Worm (Caenorhabditis elegans): Measurements from ENCODE around the gene K10C2.2.

K10C2.2 gene

DNA sequence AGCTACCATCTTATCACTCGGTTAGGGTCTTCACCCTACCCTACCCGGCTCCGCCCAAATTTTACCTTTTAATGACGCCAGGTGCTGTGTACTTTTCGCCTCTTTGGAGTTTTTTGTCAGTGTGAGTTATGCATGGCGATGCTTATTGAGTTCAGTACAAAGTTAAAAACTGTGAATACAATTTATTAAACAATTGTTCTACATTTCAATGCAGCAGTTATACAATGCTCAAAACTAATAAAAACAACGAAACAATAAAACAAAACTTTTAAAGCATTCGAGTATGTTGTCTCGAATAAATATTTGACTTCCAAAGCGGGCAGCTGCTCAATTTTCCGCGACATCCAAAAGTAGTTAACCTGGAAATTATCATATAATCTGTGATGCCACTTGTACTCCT is 3.1 kb downstream of the K10C2.2 start, which contains the start of gene ctsa-2:
Gene ctsa-2 (minus strand): TSS at position 101 of the 400 bp plus-strand sequence.
- no peak for TF ChIP-seq dpff-1 (tag; optimal IDR thresholded peaks at IDR 0.05)
- TF ChIP-seq lin-35 (GFP tag; optimal IDR thresholded peaks at IDR 0.05), result no peak
- no peak for TF ChIP-seq snpc-3.4 (tag; optimal IDR thresholded peaks at IDR 0.05)
- TF ChIP-seq ztf-25 (GFP tag; IDR thresholded peaks at IDR 0.05), result no peak
- TF ChIP-seq Y56A3A.18 (GFP tag; IDR thresholded peaks at IDR 0.05), result no peak
- no peak for TF ChIP-seq lir-1 (GFP tag; conservative IDR thresholded peaks at IDR 0.05)
- no peak for TF ChIP-seq nfyb-1 (GFP tag; IDR thresholded peaks at IDR 0.05)
- TF ChIP-seq pbrm-1 (GFP tag; IDR thresholded peaks at IDR 0.05), result no peak
- no peak for TF ChIP-seq Y79H2A.3 (GFP tag; conservative IDR thresholded peaks at IDR 0.05)
- TF ChIP-seq lsl-1 (GFP tag; optimal IDR thresholded peaks at IDR 0.05), result no peak
- TF ChIP-seq efl-1 (GFP tag; optimal IDR thresholded peaks at IDR 0.05), result no peak
- TF ChIP-seq F57A8.1 (GFP tag; optimal IDR thresholded peaks at IDR 0.05), result no peak
- TF ChIP-seq egl-44 (GFP tag; IDR thresholded peaks at IDR 0.05), result no peak
- TF ChIP-seq hmg-1.2 (GFP tag; IDR thresholded peaks at IDR 0.05), result no peak
- TF ChIP-seq lsy-27 (tag; optimal IDR thresholded peaks at IDR 0.05; ENCODE audit: borderline replicate concordance, insufficient read depth), result no peak
- no peak for TF ChIP-seq nhr-179 (tag; optimal IDR thresholded peaks at IDR 0.05)
- no peak for TF ChIP-seq somi-1 (GFP tag; optimal IDR thresholded peaks at IDR 0.05)
- no peak for TF ChIP-seq tlf-1 (GFP tag; optimal IDR thresholded peaks at IDR 0.05)
- no peak for TF ChIP-seq zim-3 (tag; optimal IDR thresholded peaks at IDR 0.05)

DNA sequence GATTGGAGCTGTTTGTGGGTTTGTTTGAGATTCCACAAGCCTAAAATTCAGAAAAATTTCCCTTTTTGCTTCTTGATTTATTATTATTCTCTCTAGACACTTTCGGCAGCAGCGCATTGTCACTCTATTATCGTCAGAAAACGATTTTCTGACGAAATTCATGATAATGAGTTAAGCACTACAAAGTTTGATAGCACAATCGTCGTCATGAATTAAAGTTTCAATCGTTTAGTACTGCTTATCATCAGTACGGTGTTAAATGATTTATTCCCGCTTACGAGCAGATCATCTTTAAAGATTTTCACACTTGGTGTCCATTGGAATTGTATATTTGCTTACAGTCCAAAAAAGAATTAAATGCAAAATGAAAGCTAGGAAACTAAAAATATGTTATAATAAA is 4.0 kb downstream of the K10C2.2 start:
- TF ChIP-seq him-1 (tag; optimal IDR thresholded peaks at IDR 0.05), result no peak
- peak; percentile 55 for TF ChIP-seq nhr-80 (tag; optimal IDR thresholded peaks at IDR 0.05)
- TF ChIP-seq ceh-100 (GFP tag; IDR thresholded peaks at IDR 0.05), result no peak

DNA sequence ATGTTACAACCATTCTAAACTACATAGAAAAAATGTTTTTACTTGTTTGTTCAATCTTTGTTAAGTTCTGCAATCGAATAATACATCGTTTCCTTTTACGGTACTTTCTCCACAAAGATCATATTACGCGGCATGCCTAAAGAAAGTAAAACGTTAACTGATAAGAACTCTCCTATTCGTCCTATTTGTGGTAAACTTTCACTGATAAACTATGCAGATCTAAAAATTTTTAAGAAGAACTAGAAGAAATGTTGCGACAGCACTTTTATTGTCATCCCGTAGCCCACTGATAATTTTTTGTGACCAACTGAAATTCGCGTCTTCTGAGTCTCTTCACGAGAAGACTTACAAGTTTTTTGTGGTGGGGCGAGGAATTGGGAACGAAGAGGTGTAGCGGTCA is 6.4 kb downstream of the K10C2.2 start:
- TF ChIP-seq ets-4 (GFP tag; optimal IDR thresholded peaks at IDR 0.05) (peak; percentile 37), ceh-91 (GFP tag; IDR thresholded peaks at IDR 0.05) (no peak), dox-1 (GFP tag; IDR thresholded peaks at IDR 0.05) (peak; percentile 40; the same call in 1 of the 2 replicates), ztf-25 (GFP tag; IDR thresholded peaks at IDR 0.05) (0 out of 2 replicates have a peak, but pooled peaks have one; percentile 9), madf-10 (tag; optimal IDR thresholded peaks at IDR 0.05) (peak; percentile 11), nhr-80 (tag; optimal IDR thresholded peaks at IDR 0.05) (peak; percentile 97)

DNA sequence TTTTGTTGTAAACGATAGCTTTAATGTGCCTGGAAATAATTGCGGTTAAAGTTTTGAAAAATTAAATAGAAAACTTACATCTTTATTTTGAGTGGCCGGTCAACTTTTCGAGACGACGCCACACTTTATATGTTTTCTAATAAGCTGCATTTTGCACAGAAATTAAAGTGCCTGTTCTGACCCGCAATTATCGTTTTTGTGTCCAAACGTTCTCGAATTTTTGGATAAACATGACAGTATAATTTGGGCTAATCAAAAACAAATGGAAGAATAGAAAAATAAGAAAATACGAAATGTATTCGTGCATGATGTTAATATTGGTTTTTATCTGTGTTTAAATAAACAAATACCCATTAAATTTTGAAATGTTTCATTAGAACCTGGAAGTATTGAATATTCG is 12.9 kb downstream of the K10C2.2 start, which contains the start of gene K10C2.12:
Gene K10C2.12 (minus strand): TSS at position 101 of the 400 bp plus-strand sequence.
- no peak for TF ChIP-seq mes-4 (tag; optimal IDR thresholded peaks at IDR 0.05)
- TF ChIP-seq Y67H2A.10 (GFP tag; conservative IDR thresholded peaks at IDR 0.05), result no peak

DNA sequence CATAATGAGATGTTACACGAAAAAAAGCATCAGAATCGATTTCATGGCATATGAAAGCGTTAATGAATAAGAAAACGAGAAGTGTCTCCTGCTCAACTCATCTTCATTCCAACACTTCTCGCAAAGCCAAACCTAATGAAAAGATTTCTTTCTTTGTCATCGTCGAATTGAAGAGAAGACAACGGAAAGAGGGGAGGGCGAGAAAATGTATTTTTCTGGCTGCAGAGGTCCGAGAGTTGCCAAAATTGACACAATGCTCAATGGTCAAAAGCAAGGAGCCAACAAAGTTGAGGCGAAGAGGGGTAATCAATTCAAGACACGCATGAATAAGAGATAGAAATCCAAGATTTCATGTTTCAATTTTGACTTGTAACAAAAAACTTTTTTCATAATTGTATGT is 14.5 kb downstream of the K10C2.2 start:
- TF ChIP-seq lir-1 (GFP tag; conservative IDR thresholded peaks at IDR 0.05), result no peak
- no peak for TF ChIP-seq ZK185.1 (tag; optimal IDR thresholded peaks at IDR 0.05; ENCODE audit: poor library complexity, severe bottlenecking)
- no peak for TF ChIP-seq F49E8.2 (tag; optimal IDR thresholded peaks at IDR 0.05; ENCODE audit: insufficient read depth)
- no peak for TF ChIP-seq F55B11.4 (tag; optimal IDR thresholded peaks at IDR 0.05; ENCODE audit: borderline replicate concordance, insufficient read depth)
- no peak for TF ChIP-seq lsl-1 (GFP tag; optimal IDR thresholded peaks at IDR 0.05)
- TF ChIP-seq lin-35 (GFP tag; optimal IDR thresholded peaks at IDR 0.05), result no peak
- no peak for TF ChIP-seq efl-1 (GFP tag; optimal IDR thresholded peaks at IDR 0.05)
- TF ChIP-seq ccch-3 (GFP tag; optimal IDR thresholded peaks at IDR 0.05), result no peak
- no peak for TF ChIP-seq ztf-25 (GFP tag; IDR thresholded peaks at IDR 0.05)
- TF ChIP-seq madf-6 (GFP tag; IDR thresholded peaks at IDR 0.05), result no peak
- no peak for TF ChIP-seq attf-3 (GFP tag; conservative IDR thresholded peaks at IDR 0.05)
- TF ChIP-seq T07F8.4 (tag; optimal IDR thresholded peaks at IDR 0.05), result no peak

All from whole organism, young adult.